Worm (Caenorhabditis elegans) whole organism, late embryonic: ENCODE results near the gene dex-1.

Source experiments
- ets-4 ChIP-seq: sonication (generic microtip); optimal IDR thresholded peaks from 2 replicates; lab custom pipeline; 2016; ENCODE audit warnings: missing genetic modification characterization, missing compliant biosample characterization
- lin-11 ChIP-seq: fragments of 200-800 bp; sonication (Bioruptor generic); optimal IDR thresholded peaks from 2 replicates; lab custom pipeline; 2018; ENCODE audit warnings: mild to moderate bottlenecking, missing genetic modification characterization, missing compliant biosample characterization
- nhr-11 ChIP-seq: fragments of 150-350 bp; optimal IDR thresholded peaks from 2 replicates; lab custom pipeline; 2014; ENCODE audit warnings: missing biosample characterization, missing genetic modification characterization
- npax-4 ChIP-seq: sonication (generic microtip); optimal IDR thresholded peaks from 2 replicates; lab custom pipeline; 2016; ENCODE audit warnings: missing genetic modification characterization, missing compliant biosample characterization
- unc-42 ChIP-seq: sonication (generic microtip); optimal IDR thresholded peaks from 2 replicates; lab custom pipeline; 2016; ENCODE audit warnings: missing genotype, missing genetic modification characterization, missing compliant biosample characterization

- no peak for TF ChIP-seq unc-42 (tag; lab: Kevin White, UChicago)
- no peak for TF ChIP-seq lin-11
- TF ChIP-seq nhr-11 (tag; lab: Kevin White, UChicago), result no peak
- no peak for TF ChIP-seq npax-4 (tag; lab: Kevin White, UChicago)
- no peak for TF ChIP-seq ets-4 (tag; lab: Kevin White, UChicago)
Observed at ce11 chrIII:5568679-5569078, 42.8 kb downstream of the dex-1 start, which contains the start of gene nspb-12.
